Fruit fly (Drosophila melanogaster): ENCODE results near the gene Nup35.

The Nup35 gene

dm6 chrX:18657502-18657947 is 9.5 kb downstream of the Nup35 start, which contains the start of gene fu (continued):
- TF ChIP-seq CG7987 (GFP tag; optimal IDR thresholded peaks at IDR 0.05) (no peak), Ets65A (GFP tag) (no peak), CG2116 (GFP tag; optimal IDR thresholded peaks at IDR 0.05) (peak; percentile 39), CG6689 (GFP tag; IDR thresholded peaks at IDR 0.05) (no peak), trem (tag; optimal IDR thresholded peaks at IDR 0.05) (peak; percentile 25), pan (optimal IDR thresholded peaks at IDR 0.05) (no peak), pan (GFP tag; optimal IDR thresholded peaks at IDR 0.05 in 1 of 2, IDR thresholded peaks at IDR 0.05 in 1 of 2) (no peak), mam (GFP tag; optimal IDR thresholded peaks at IDR 0.05) (peak; percentile 21), CG10147 (GFP tag; optimal IDR thresholded peaks at IDR 0.05) (peak; percentile 10), MESR4 (GFP tag; optimal IDR thresholded peaks at IDR 0.05) (peak; percentile 89), CG18476 (GFP tag; optimal IDR thresholded peaks at IDR 0.05) (no peak), dmrt11E (tag; optimal IDR thresholded peaks at IDR 0.05) (peak; percentile 7), Dek (tag; optimal IDR thresholded peaks at IDR 0.05) (peak; percentile 14), CG14014 (GFP tag; IDR thresholded peaks at IDR 0.05) (no peak), CG17361 (GFP tag; IDR thresholded peaks at IDR 0.05) (peak; percentile 65; the same call in 2 of the 3 replicates), Bdp1 (GFP tag; optimal IDR thresholded peaks at IDR 0.05) (no peak), dpn (GFP tag; optimal IDR thresholded peaks at IDR 0.05) (no peak), CG9797 (GFP tag; optimal IDR thresholded peaks at IDR 0.05) (peak; percentile 60), PHDP (tag; optimal IDR thresholded peaks at IDR 0.05) (peak; percentile 10), CG5180 (GFP tag; optimal IDR thresholded peaks at IDR 0.05) (peak; percentile 14), Oli (tag; optimal IDR thresholded peaks at IDR 0.05) (peak; percentile 4), YL-1 (GFP tag; optimal IDR thresholded peaks at IDR 0.05) (peak; percentile 2), CG2712 (tag; optimal IDR thresholded peaks at IDR 0.05) (peak; percentile 52), CG8478 (optimal IDR thresholded peaks at IDR 0.05) (no peak), CG15269 (tag; optimal IDR thresholded peaks at IDR 0.05) (peak; percentile 28), cad (GFP tag; optimal IDR thresholded peaks at IDR 0.05) (no peak), en (GFP tag; optimal IDR thresholded peaks at IDR 0.05) (no peak), CG9932 (GFP tag; IDR thresholded peaks at IDR 0.05) (peak; percentile 38; the same call in 1 of the 2 replicates), CG34376 (GFP tag; optimal IDR thresholded peaks at IDR 0.05) (no peak), CG4328 (GFP tag; optimal IDR thresholded peaks at IDR 0.05) (peak; percentile 22), CG6175 (GFP tag; IDR thresholded peaks at IDR 0.05) (no peak), lab (GFP tag; optimal IDR thresholded peaks at IDR 0.05) (no peak), CG10565 (GFP tag; optimal IDR thresholded peaks at IDR 0.05) (no peak), CG18764 (GFP tag; optimal IDR thresholded peaks at IDR 0.05) (no peak), CG15514 (GFP tag; optimal IDR thresholded peaks at IDR 0.05) (peak; percentile 34), Dp (GFP tag; optimal IDR thresholded peaks at IDR 0.05) (no peak), usp (GFP tag; optimal IDR thresholded peaks at IDR 0.05) (no peak), CG15073 (GFP tag; optimal IDR thresholded peaks at IDR 0.05) (no peak), Hmr (GFP tag; optimal IDR thresholded peaks at IDR 0.05) (peak; percentile 55), gem (tag; optimal IDR thresholded peaks at IDR 0.05) (no peak), CG4617 (GFP tag; optimal IDR thresholded peaks at IDR 0.05; ENCODE audit: borderline replicate concordance) (peak; percentile 7), B-H1 (GFP tag; IDR thresholded peaks at IDR 0.05) (no peak), ato (GFP tag; IDR thresholded peaks at IDR 0.05; ENCODE audit: partially characterized antibody) (no peak), NfI (GFP tag; optimal IDR thresholded peaks at IDR 0.05) (peak; percentile 43), CG7745 (tag; optimal IDR thresholded peaks at IDR 0.05) (no peak), CG11723 (GFP tag; optimal IDR thresholded peaks at IDR 0.05) (no peak), exex (tag; optimal IDR thresholded peaks at IDR 0.05) (no peak), Fer1 (GFP tag; optimal IDR thresholded peaks at IDR 0.05) (peak; percentile 21), gcm (GFP tag; optimal IDR thresholded peaks at IDR 0.05) (no peak), ind (GFP tag; optimal IDR thresholded peaks at IDR 0.05) (peak; percentile 13), CG10979 (tag; optimal IDR thresholded peaks at IDR 0.05) (peak; percentile 1)

Data from whole organism, embryonic.